Fruit fly (Drosophila melanogaster) whole organism, pupa: ENCODE data around the gene CG15916.

Experiments used
- CG10348 ChIP-seq: fragments of 200-800 bp; sonication (Bioruptor generic); IDR thresholded peaks from 2 replicates; pipeline ENCODE4 v1.3.6; 2022; ENCODE audit warnings: missing biosample characterization, missing genetic modification characterization
- CG12605 ChIP-seq: fragments of 200-800 bp; sonication (Bioruptor generic); IDR thresholded peaks from 2 replicates; pipeline ENCODE4 v1.3.6; 2022; ENCODE audit warnings: missing biosample characterization, missing genetic modification characterization
- CG13204 ChIP-seq: fragments of 200-800 bp; sonication (Bioruptor generic); optimal IDR thresholded peaks from 2 replicates; lab custom pipeline; 2018; ENCODE audit warnings: missing biosample characterization, mild to moderate bottlenecking, missing genetic modification characterization, moderate library complexity
- CG14655 ChIP-seq: fragments of 200-800 bp; sonication (Bioruptor generic); optimal IDR thresholded peaks from 3 replicates; lab custom pipeline; 2017; ENCODE audit warnings: mild to moderate bottlenecking, missing biosample characterization, missing genetic modification reagents, missing genetic modification characterization
- CG15710 ChIP-seq: fragments of 200-800 bp; sonication (Bioruptor generic); optimal IDR thresholded peaks from 2 replicates; lab custom pipeline; 2018; ENCODE audit warnings: missing biosample characterization, mild to moderate bottlenecking, missing genetic modification characterization, moderate library complexity
- CG17806 ChIP-seq: fragments of 200-800 bp; sonication (Bioruptor generic); optimal IDR thresholded peaks from 2 replicates; lab custom pipeline; 2018; ENCODE audit warnings: missing biosample characterization, mild to moderate bottlenecking, missing genetic modification characterization, moderate library complexity
- CG32121 ChIP-seq: fragments of 200-800 bp; sonication (Bioruptor generic); IDR thresholded peaks from 2 replicates; pipeline ENCODE4 v1.3.6; 2022; ENCODE audit warnings: missing biosample characterization, missing genetic modification characterization
- CG34367 ChIP-seq: fragments of 200-800 bp; sonication (Bioruptor generic); optimal IDR thresholded peaks from 2 replicates; lab custom pipeline; 2018; ENCODE audit warnings: missing biosample characterization, mild to moderate bottlenecking, missing genetic modification characterization
- CG4496 ChIP-seq: fragments of 200-800 bp; sonication (Bioruptor generic); IDR thresholded peaks from 3 replicates; pipeline ENCODE4 v1.3.6; 2022; ENCODE audit warnings: missing biosample characterization, missing genetic modification characterization
- CG8159 ChIP-seq: fragments of 200-800 bp; sonication (Bioruptor generic); optimal IDR thresholded peaks from 3 replicates; lab custom pipeline; 2018; ENCODE audit warnings: missing biosample characterization, mild to moderate bottlenecking, missing genetic modification characterization, moderate library complexity
- CG8301 ChIP-seq: fragments of 200-800 bp; sonication (Bioruptor generic); optimal IDR thresholded peaks from 2 replicates; lab custom pipeline; 2018; ENCODE audit warnings: missing biosample characterization, mild to moderate bottlenecking, missing genetic modification characterization
- CG9948 ChIP-seq: fragments of 200-800 bp; sonication (Bioruptor generic); optimal IDR thresholded peaks from 2 replicates; lab custom pipeline; 2018; ENCODE audit warnings: missing biosample characterization, mild to moderate bottlenecking, missing genetic modification characterization, moderate library complexity
- D1 ChIP-seq: fragments of 200-800 bp; sonication (Bioruptor generic); optimal IDR thresholded peaks from 2 replicates; lab custom pipeline; 2018; ENCODE audit warnings: missing biosample characterization, mild to moderate bottlenecking, missing genetic modification characterization, moderate library complexity
- EcR ChIP-seq: fragments of 200-800 bp; sonication (Bioruptor generic); optimal IDR thresholded peaks from 3 replicates; lab custom pipeline; 2019; ENCODE audit warnings: missing biosample characterization, missing genetic modification characterization, mild to moderate bottlenecking, moderate library complexity, missing genetic modification reagents
- Ets98B ChIP-seq: fragments of 200-800 bp; sonication (Bioruptor generic); IDR thresholded peaks from 2 replicates; pipeline ENCODE4 v1.3.6; 2022; ENCODE audit warnings: missing biosample characterization, missing genetic modification characterization
- Pif1A ChIP-seq: fragments of 200-800 bp; sonication (Bioruptor generic); optimal IDR thresholded peaks from 3 replicates; lab custom pipeline; 2016; ENCODE audit warnings: missing biosample characterization, missing genetic modification characterization
- Pif1B ChIP-seq: fragments of 200-800 bp; sonication (Bioruptor generic); optimal IDR thresholded peaks from 3 replicates; lab custom pipeline; 2016; ENCODE audit warnings: missing biosample characterization, missing genetic modification characterization
- Snoo ChIP-seq: fragments of 200-800 bp; sonication (Bioruptor generic); optimal IDR thresholded peaks from 3 replicates; lab custom pipeline; 2017; ENCODE audit warnings: missing biosample characterization, mild to moderate bottlenecking, missing genetic modification characterization, inconsistent platforms
- fd96Ca ChIP-seq: fragments of 200-800 bp; sonication (Bioruptor generic); IDR thresholded peaks from 3 replicates; pipeline ENCODE4 v1.3.6; 2022; ENCODE audit warnings: missing biosample characterization, missing genetic modification characterization
- gl ChIP-seq: fragments of 200-800 bp; sonication (Bioruptor generic); optimal IDR thresholded peaks from 2 replicates; lab custom pipeline; 2018; ENCODE audit warnings: missing biosample characterization, mild to moderate bottlenecking, missing genetic modification characterization
- rn ChIP-seq: fragments of 200-800 bp; sonication (Bioruptor generic); IDR thresholded peaks from 2 replicates; pipeline ENCODE4 v1.3.6; 2022; ENCODE audit warnings: missing biosample characterization, missing genetic modification characterization

CG15916 gene

DNA sequence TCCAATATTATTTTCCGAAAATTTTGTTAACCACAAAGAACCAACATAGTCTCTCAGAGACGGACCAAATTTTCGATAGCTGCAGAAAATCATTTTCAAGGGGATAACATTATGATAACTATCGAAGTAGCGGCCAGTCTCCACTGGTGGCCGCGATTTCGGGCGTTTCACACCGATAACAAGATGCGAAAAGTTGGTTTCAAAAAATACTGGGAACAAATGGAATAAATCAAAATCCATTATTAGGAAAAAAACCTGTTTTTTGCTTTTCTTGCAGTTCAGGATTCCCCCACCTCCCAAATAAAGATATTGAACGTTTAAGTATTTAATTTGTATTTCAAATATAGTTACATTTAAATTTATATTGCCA, 3.2 kb upstream of the CG15916 start, which contains the start of gene tay:
Gene tay, minus strand, starts transcription at position 65 of the 370 bp plus-strand sequence.
- TF ChIP-seq CG8159 (tag; lab: Kevin White, UChicago) (no peak), CG4496 (GFP tag; lab: Robert Waterston, UW) (peak; percentile 6; the same call in 1 of the 3 replicates)

DNA sequence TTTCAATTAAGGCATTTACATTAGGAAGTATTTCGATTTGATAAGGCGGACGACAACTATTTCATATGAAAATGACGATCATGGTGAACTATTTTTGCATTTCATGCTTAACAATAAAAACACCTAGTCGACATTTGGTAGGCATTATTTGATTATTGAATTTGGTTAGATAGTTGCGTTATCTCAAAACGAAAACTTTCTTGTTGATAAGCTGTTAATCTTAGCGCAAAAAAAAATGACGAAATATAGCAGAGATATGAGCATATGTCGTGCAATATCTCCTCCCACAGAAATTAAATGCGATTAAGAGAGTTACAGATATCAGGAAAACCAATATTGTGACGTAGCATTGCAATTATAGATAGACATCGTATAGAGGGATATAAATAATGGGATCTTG, 1.6 kb upstream of the CG15916 start:
- TF ChIP-seq CG8159 (tag; lab: Kevin White, UChicago) (no peak), Pif1A (GFP tag; lab: Kevin White, UChicago) (no peak), CG12605 (GFP tag; lab: Robert Waterston, UW) (no peak), D1 (tag; lab: Kevin White, UChicago) (no peak), CG34367 (no peak), Pif1B (no peak), CG15710 (tag; lab: Kevin White, UChicago) (no peak), Ets98B (GFP tag; lab: Robert Waterston, UW) (no peak), CG10348 (GFP tag; lab: Robert Waterston, UW) (no peak), fd96Ca (GFP tag; lab: Robert Waterston, UW) (no peak), CG32121 (GFP tag; lab: Robert Waterston, UW) (no peak), Snoo (no peak), EcR (no peak), CG9948 (no peak), CG14655 (no peak), CG13204 (GFP tag; lab: Kevin White, UChicago) (no peak), rn (GFP tag; lab: Robert Waterston, UW) (no peak), CG17806 (tag; lab: Kevin White, UChicago) (no peak), CG4496 (GFP tag; lab: Robert Waterston, UW) (no peak), CG8301 (tag; lab: Kevin White, UChicago) (no peak)

DNA sequence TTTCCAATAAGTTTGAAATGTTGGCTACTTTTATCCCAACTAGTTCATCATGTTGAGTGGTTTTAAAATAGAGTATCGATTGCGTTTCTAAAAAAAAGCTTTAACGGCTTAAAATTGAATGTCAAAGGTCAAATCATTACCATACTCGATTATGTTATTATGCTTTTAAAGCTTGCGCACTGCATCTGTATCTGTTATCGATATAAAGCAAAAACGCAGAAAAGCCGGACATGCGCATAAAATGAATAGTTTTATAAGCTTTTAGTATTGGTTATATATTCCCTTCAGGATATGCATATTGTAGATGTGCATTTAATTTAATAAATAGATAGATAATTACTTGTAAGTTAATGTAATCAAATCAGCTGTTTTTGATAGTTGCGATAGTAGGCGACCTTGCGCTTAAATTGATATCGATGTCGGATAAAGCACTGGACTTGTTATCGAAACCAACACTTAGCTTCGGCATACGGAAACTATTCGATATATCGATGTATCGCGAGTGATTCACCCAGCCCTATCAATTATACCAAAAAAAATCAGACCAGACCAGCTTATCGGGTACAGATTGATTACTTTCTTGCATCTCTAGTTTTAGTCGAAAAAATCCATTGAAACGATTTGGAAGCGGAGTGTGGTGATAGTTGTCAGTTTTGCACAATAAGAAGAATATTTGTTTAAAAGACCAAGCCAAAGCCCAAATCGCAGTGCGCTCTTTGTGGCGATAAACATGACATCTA, 1.4 kb downstream of the CG15916 start, which contains the start of gene shi:
Gene shi, plus strand, starts transcription at position 511 of the 740 bp plus-strand sequence.
- TF ChIP-seq rn (GFP tag; lab: Robert Waterston, UW) (no peak), CG17806 (tag; lab: Kevin White, UChicago) (no peak), fd96Ca (GFP tag; lab: Robert Waterston, UW) (no peak), CG13204 (GFP tag; lab: Kevin White, UChicago) (no peak), EcR (no peak), CG15710 (tag; lab: Kevin White, UChicago) (no peak), gl (tag; lab: Kevin White, UChicago) (no peak)

DNA sequence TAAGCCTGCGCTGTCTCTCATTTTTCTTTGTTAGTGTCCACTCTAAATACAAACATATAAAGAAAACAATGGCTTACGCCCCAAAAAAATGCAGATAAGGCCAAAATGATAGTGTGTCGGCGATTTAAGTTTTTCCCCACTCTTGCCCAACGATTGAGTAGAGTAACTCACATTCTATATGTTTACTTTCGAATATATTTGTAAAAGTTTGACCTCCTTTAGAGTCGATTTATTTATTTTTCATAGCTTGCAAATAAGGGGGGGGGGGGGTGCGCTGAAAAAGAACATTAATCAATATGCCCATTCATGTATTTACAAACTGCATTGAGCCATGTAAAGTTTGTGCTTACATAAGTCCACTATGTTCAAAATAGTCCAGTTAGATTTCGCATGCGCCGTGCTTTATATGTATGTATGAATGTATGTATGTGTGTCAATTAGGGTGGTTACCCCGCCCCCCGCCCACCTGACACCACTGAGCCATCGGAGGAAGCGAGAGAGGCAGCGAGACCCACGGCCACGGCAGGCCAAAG, 3.4 kb downstream of the CG15916 start:
- no peak for TF ChIP-seq CG15710 (tag; lab: Kevin White, UChicago)
- TF ChIP-seq CG17806 (tag; lab: Kevin White, UChicago), result no peak
- TF ChIP-seq CG8301 (tag; lab: Kevin White, UChicago), result no peak
- TF ChIP-seq CG34367, result no peak
- no peak for TF ChIP-seq CG10348 (GFP tag; lab: Robert Waterston, UW)
- TF ChIP-seq CG12605 (GFP tag; lab: Robert Waterston, UW), result no peak
- no peak for TF ChIP-seq Snoo
- no peak for TF ChIP-seq Pif1B
- TF ChIP-seq CG32121 (GFP tag; lab: Robert Waterston, UW), result no peak
- TF ChIP-seq EcR, result no peak
- no peak for TF ChIP-seq CG14655
- TF ChIP-seq fd96Ca (GFP tag; lab: Robert Waterston, UW), result no peak
- no peak for TF ChIP-seq Pif1A (GFP tag; lab: Kevin White, UChicago)
- no peak for TF ChIP-seq rn (GFP tag; lab: Robert Waterston, UW)
- no peak for TF ChIP-seq Ets98B (GFP tag; lab: Robert Waterston, UW)
- no peak for TF ChIP-seq D1 (tag; lab: Kevin White, UChicago)
- TF ChIP-seq CG4496 (GFP tag; lab: Robert Waterston, UW), result no peak
- TF ChIP-seq, all 21 proteins: peak for 0

DNA sequence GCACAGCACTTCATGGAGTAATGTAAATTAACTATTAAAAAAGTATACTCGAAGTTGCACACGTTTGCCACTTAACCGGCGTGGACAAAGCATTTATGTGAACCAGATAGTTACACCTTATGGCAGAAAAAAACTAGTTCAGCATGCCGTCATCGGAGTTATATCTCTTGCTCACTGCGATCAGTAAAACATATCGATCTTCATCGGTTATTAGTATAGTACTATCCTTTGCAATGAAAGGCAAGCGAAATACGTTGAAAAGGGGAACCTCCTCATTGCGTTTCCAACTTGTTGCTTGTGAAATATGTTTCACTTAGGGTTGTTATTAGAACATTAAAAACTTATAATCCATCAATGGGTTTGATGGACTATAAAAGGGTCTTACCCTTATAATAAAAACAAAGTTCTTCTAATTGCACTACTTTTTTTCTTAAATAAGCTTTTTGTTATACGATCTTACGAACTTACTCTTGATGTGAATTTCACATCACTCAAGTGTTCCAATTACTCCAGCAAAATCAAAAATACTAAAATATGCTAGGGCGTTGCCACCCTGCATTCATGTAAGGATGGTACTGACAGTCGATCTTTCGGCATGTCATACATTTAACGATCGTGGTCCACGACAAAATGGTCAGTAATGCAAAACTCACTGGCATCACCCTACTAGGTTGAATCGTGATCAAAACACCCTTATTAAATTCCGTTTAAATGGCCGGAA, 19.3 kb downstream of the CG15916 start, which contains the start of gene CycD:
Gene CycD, minus strand, starts transcription at position 113 of the 721 bp plus-strand sequence.
- TF ChIP-seq Snoo, result no peak

DNA sequence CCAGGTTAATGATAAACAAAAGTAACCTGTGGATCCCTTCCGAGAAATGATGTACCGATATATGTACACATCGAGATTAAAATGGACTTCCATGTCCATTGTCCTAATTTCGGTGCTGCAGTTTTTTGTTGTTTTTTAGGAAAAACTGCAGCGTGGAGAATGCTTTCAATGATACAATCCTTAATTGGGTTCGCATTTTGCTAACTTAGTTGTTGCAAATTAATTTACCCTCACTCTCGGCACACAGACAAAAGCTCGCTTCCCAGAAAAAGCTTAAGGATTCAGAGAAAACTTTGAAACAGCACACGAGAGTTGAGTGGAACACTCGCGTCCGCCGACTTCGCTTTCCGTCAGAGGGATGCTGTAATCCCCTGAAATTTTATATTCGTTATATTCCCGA, 20.2 kb downstream of the CG15916 start, which contains the start of gene Lrp4:
Gene Lrp4, plus strand, starts transcription at position 301 of the 400 bp plus-strand sequence.
- TF ChIP-seq CG14655 (no peak), D1 (tag; lab: Kevin White, UChicago) (no peak), CG12605 (GFP tag; lab: Robert Waterston, UW) (no peak), fd96Ca (GFP tag; lab: Robert Waterston, UW) (no peak), CG4496 (GFP tag; lab: Robert Waterston, UW) (no peak), CG34367 (no peak), Pif1B (no peak), CG10348 (GFP tag; lab: Robert Waterston, UW) (no peak), gl (tag; lab: Kevin White, UChicago) (no peak), CG17806 (tag; lab: Kevin White, UChicago) (no peak), EcR (no peak), CG9948 (no peak), CG32121 (GFP tag; lab: Robert Waterston, UW) (no peak), Pif1A (GFP tag; lab: Kevin White, UChicago) (no peak), CG13204 (GFP tag; lab: Kevin White, UChicago) (no peak), Snoo (no peak), CG15710 (tag; lab: Kevin White, UChicago) (no peak)
